Fruit fly (Drosophila melanogaster): ENCODE data around the gene chico.

dm6 chr2L:10280772-10281171 is 33.9 kb upstream of the chico start, which contains the start of gene CG34043:
- no peak for TF ChIP-seq corto (GFP tag; optimal IDR thresholded peaks at IDR 0.05)
- no peak for TF ChIP-seq CG32767 (GFP tag; IDR thresholded peaks at IDR 0.05)
- TF ChIP-seq nom (GFP tag; optimal IDR thresholded peaks at IDR 0.05), result no peak
- no peak for TF ChIP-seq Sry-β (GFP tag; optimal IDR thresholded peaks at IDR 0.05)
- TF ChIP-seq Chrac-16 (GFP tag; optimal IDR thresholded peaks at IDR 0.05), result no peak
- no peak for TF ChIP-seq CG18619 (GFP tag; optimal IDR thresholded peaks at IDR 0.05)
